Worm (Caenorhabditis elegans) whole organism, L1 larva: Measurements from ENCODE around the gene F45E12.6.
A peak's percentile ranks its signal among the peaks of the same experiment; 100 is the strongest.

ENCODE experiments used
- C16A3.4 ChIP-seq: fragments of 150-350 bp; optimal IDR thresholded peaks from 2 replicates; lab custom pipeline; 2014; ENCODE audit warnings: missing biosample characterization, missing genetic modification characterization
- C34B4.2 ChIP-seq: sonication (generic microtip); optimal IDR thresholded peaks from 2 replicates; lab custom pipeline; 2017; ENCODE audit warnings: mild to moderate bottlenecking, missing genetic modification characterization, missing compliant biosample characterization
- Y116A8C.19 ChIP-seq: sonication (generic microtip); optimal IDR thresholded peaks from 2 replicates; lab custom pipeline; 2016; ENCODE audit warnings: missing compliant biosample characterization, missing genetic modification characterization, borderline replicate concordance
- aly-2 ChIP-seq: fragments of 150-350 bp; optimal IDR thresholded peaks from 2 replicates; lab custom pipeline; 2014; ENCODE audit warnings: missing biosample characterization, missing genetic modification characterization
- blmp-1 ChIP-seq: fragments of 150-350 bp; optimal IDR thresholded peaks from 2 replicates; lab custom pipeline; 2014; ENCODE audit warnings: missing biosample characterization, missing genetic modification characterization
- ceh-8 ChIP-seq: fragments of 200-800 bp; sonication (Bioruptor generic); optimal IDR thresholded peaks from 2 replicates; lab custom pipeline; 2018; ENCODE audit warnings: mild to moderate bottlenecking, missing genetic modification characterization, moderate library complexity, missing compliant biosample characterization
- dsc-1 ChIP-seq: sonication (generic microtip); optimal IDR thresholded peaks from 2 replicates; lab custom pipeline; 2016; ENCODE audit warnings: mild to moderate bottlenecking, missing genetic modification characterization, missing compliant biosample characterization
- efl-1 ChIP-seq, 4 experiments: fragments of 150-350 bp; optimal IDR thresholded peaks in 3 of 4; peaks in 1 of 4; 1 replicate in 1 of 4; 2 replicates in 3 of 4; lab custom pipeline; 2014; ENCODE audit warnings: missing biosample characterization in 2 of 4, missing genetic modification characterization in 2 of 4, missing genetic modification reagents in 2 of 4
- elt-2 ChIP-seq: sonication (generic microtip); optimal IDR thresholded peaks from 2 replicates; lab custom pipeline; 2016; ENCODE audit warnings: missing genetic modification characterization, mild to moderate bottlenecking, inconsistent platforms, missing compliant biosample characterization, missing genetic modification reagents
- elt-3 ChIP-seq, 6 experiments: fragments of 150-350 bp in 1 of 6; sonication (generic microtip); optimal IDR thresholded peaks; 2 replicates each; lab custom pipeline; 2017 to 2018; ENCODE audit warnings: missing biosample characterization in 6 of 6, missing genetic modification characterization in 6 of 6, inconsistent platforms in 1 of 6
- fkh-10 ChIP-seq: sonication (generic microtip); optimal IDR thresholded peaks from 2 replicates; lab custom pipeline; 2017; ENCODE audit warnings: missing biosample characterization, missing genetic modification reagents, missing genetic modification characterization
- fkh-8 ChIP-seq: sonication (generic microtip); optimal IDR thresholded peaks from 2 replicates; lab custom pipeline; 2016; ENCODE audit warnings: mild to moderate bottlenecking, missing genetic modification characterization, missing compliant biosample characterization
- fos-1 ChIP-seq: fragments of 150-350 bp; optimal IDR thresholded peaks from 2 replicates; lab custom pipeline; 2014; ENCODE audit warnings: missing biosample characterization, missing genetic modification characterization
- grh-1 ChIP-seq: fragments of 200-800 bp; sonication (Bioruptor generic); IDR thresholded peaks from 2 replicates; pipeline ENCODE4 v1.3.6; 2022; ENCODE audit warnings: missing genetic modification reagents, missing genetic modification characterization, missing compliant biosample characterization
- hlh-17 ChIP-seq: fragments of 200-800 bp; sonication (Bioruptor generic); optimal IDR thresholded peaks from 2 replicates; lab custom pipeline; 2018; ENCODE audit warnings: missing genetic modification characterization, mild to moderate bottlenecking, missing compliant biosample characterization, moderate library complexity, borderline replicate concordance
- hlh-4 ChIP-seq: sonication (generic microtip); optimal IDR thresholded peaks from 2 replicates; lab custom pipeline; 2016; ENCODE audit warnings: mild to moderate bottlenecking, missing genetic modification characterization, missing compliant biosample characterization
- irx-1 ChIP-seq: sonication (generic microtip); optimal IDR thresholded peaks from 2 replicates; lab custom pipeline; 2016; ENCODE audit warnings: missing genetic modification characterization, missing compliant biosample characterization
- isw-1 ChIP-seq: fragments of 200-800 bp; sonication (Bioruptor generic); IDR thresholded peaks from 2 replicates; pipeline ENCODE4 v1.3.6; 2022; ENCODE audit warnings: missing genetic modification characterization, missing compliant biosample characterization
- lin-14 ChIP-seq: fragments of 200-800 bp; sonication (Bioruptor generic); optimal IDR thresholded peaks from 2 replicates; lab custom pipeline; 2018; ENCODE audit warnings: mild to moderate bottlenecking, missing genetic modification characterization, moderate library complexity, missing compliant biosample characterization
- lin-15B ChIP-seq: fragments of 150-350 bp; sonication (generic microtip); optimal IDR thresholded peaks from 3 replicates; lab custom pipeline; 2014; ENCODE audit warnings: missing biosample characterization, missing genetic modification characterization
- lin-35 ChIP-seq, 2 experiments: fragments of 150-350 bp; optimal IDR thresholded peaks; 2 replicates each; lab custom pipeline; 2014; ENCODE audit warnings: missing biosample characterization in 2 of 2, missing genetic modification characterization in 2 of 2, missing genetic modification reagents in 2 of 2
- lir-3 ChIP-seq: sonication (generic microtip); optimal IDR thresholded peaks from 2 replicates; lab custom pipeline; 2016; ENCODE audit warnings: mild to moderate bottlenecking, missing genetic modification characterization, moderate library complexity, missing compliant biosample characterization; ENCODE audit not compliant: poor library complexity
- lsy-2 ChIP-seq, 2 experiments: fragments of 150-350 bp; optimal IDR thresholded peaks; 2 replicates each; lab custom pipeline; 2014; ENCODE audit warnings: missing biosample characterization in 2 of 2, missing genetic modification characterization in 2 of 2
- mab-9 ChIP-seq: fragments of 200-800 bp; sonication (Bioruptor generic); IDR thresholded peaks from 2 replicates; pipeline ENCODE4 v1.3.6; 2022; ENCODE audit warnings: missing genetic modification reagents, missing genetic modification characterization, missing compliant biosample characterization
- nhr-11 ChIP-seq: fragments of 150-350 bp; optimal IDR thresholded peaks from 2 replicates; lab custom pipeline; 2014; ENCODE audit warnings: missing biosample characterization, missing genetic modification characterization
- nhr-12 ChIP-seq: sonication (generic microtip); optimal IDR thresholded peaks from 2 replicates; lab custom pipeline; 2017; ENCODE audit warnings: missing biosample characterization, missing genetic modification characterization
- nhr-19 ChIP-seq: fragments of 200-800 bp; sonication (Bioruptor generic); conservative IDR thresholded peaks from 2 replicates; pipeline ENCODE4 v1.3.6; 2022; ENCODE audit warnings: missing genetic modification characterization, missing compliant biosample characterization
- nhr-20 ChIP-seq: sonication (generic microtip); optimal IDR thresholded peaks from 2 replicates; lab custom pipeline; 2016; ENCODE audit warnings: mild to moderate bottlenecking, missing genetic modification characterization, missing compliant biosample characterization
- nhr-237 ChIP-seq: fragments of 150-350 bp; optimal IDR thresholded peaks from 2 replicates; lab custom pipeline; 2014; ENCODE audit warnings: missing biosample characterization, missing genetic modification characterization
- nhr-47 ChIP-seq: sonication (generic microtip); optimal IDR thresholded peaks from 2 replicates; lab custom pipeline; 2016; ENCODE audit warnings: mild to moderate bottlenecking, missing genetic modification characterization, moderate library complexity, missing compliant biosample characterization
- nhr-76 ChIP-seq: sonication (generic microtip); optimal IDR thresholded peaks from 2 replicates; lab custom pipeline; 2017; ENCODE audit warnings: missing biosample characterization, missing genetic modification characterization
- nhr-77 ChIP-seq: fragments of 150-350 bp; optimal IDR thresholded peaks from 2 replicates; lab custom pipeline; 2014; ENCODE audit warnings: missing biosample characterization, missing genetic modification characterization
- nhr-85 ChIP-seq: sonication (generic microtip); peaks from one replicate; lab custom pipeline; 2016; ENCODE audit warnings: missing genetic modification characterization, inconsistent platforms, missing compliant biosample characterization
- nhr-90 ChIP-seq: sonication (generic microtip); optimal IDR thresholded peaks from 2 replicates; lab custom pipeline; 2016; ENCODE audit warnings: mild to moderate bottlenecking, missing genetic modification characterization, missing compliant biosample characterization; ENCODE audit not compliant: poor library complexity
- pag-3 ChIP-seq: sonication (generic microtip); optimal IDR thresholded peaks from 2 replicates; lab custom pipeline; 2017; ENCODE audit warnings: missing genetic modification characterization, mild to moderate bottlenecking, missing compliant biosample characterization, antibody characterized with exemption, borderline replicate concordance; ENCODE audit not compliant: insufficient read depth
- pax-3 ChIP-seq: fragments of 200-800 bp; sonication (Bioruptor generic); optimal IDR thresholded peaks from 2 replicates; lab custom pipeline; 2018; ENCODE audit warnings: mild to moderate bottlenecking, missing genetic modification characterization, moderate library complexity, missing compliant biosample characterization
- rnt-1 ChIP-seq: sonication (generic microtip); optimal IDR thresholded peaks from 2 replicates; lab custom pipeline; 2016; ENCODE audit warnings: mild to moderate bottlenecking, missing genetic modification characterization, moderate library complexity, missing compliant biosample characterization
- skn-1 ChIP-seq: fragments of 150-350 bp; optimal IDR thresholded peaks from 2 replicates; lab custom pipeline; 2014; ENCODE audit warnings: missing biosample characterization, missing genetic modification characterization
- snpc-4 ChIP-seq: fragments of 150-350 bp; optimal IDR thresholded peaks from 2 replicates; lab custom pipeline; 2014; ENCODE audit warnings: missing biosample characterization, missing genetic modification characterization
- sup-37 ChIP-seq: fragments of 200-800 bp; sonication (Bioruptor generic); optimal IDR thresholded peaks from 2 replicates; lab custom pipeline; 2018; ENCODE audit warnings: mild to moderate bottlenecking, missing genetic modification characterization, missing compliant biosample characterization
- tbx-2 ChIP-seq: sonication (generic microtip); optimal IDR thresholded peaks from 2 replicates; lab custom pipeline; 2016; ENCODE audit warnings: missing genetic modification characterization, missing compliant biosample characterization
- unc-130 ChIP-seq: fragments of 150-350 bp; optimal IDR thresholded peaks from 2 replicates; lab custom pipeline; 2017; ENCODE audit warnings: missing biosample characterization, missing genetic modification characterization, inconsistent platforms
- unc-30 ChIP-seq: sonication (generic microtip); optimal IDR thresholded peaks from 2 replicates; lab custom pipeline; 2017; ENCODE audit warnings: missing biosample characterization, missing genetic modification characterization
- unc-62 ChIP-seq: fragments of 150-350 bp; optimal IDR thresholded peaks from 2 replicates; lab custom pipeline; 2014; ENCODE audit warnings: missing biosample characterization, missing genetic modification reagents, missing genetic modification characterization
- unc-86 ChIP-seq: sonication (generic microtip); optimal IDR thresholded peaks from 2 replicates; lab custom pipeline; 2016; ENCODE audit warnings: missing genetic modification characterization, missing compliant biosample characterization
- unc-98 ChIP-seq: fragments of 200-800 bp; sonication (Bioruptor generic); IDR thresholded peaks from 2 replicates; pipeline ENCODE4 v1.3.6; 2022; ENCODE audit warnings: missing genetic modification characterization, missing compliant biosample characterization
- vab-15 ChIP-seq: sonication (generic microtip); optimal IDR thresholded peaks from 2 replicates; lab custom pipeline; 2017; ENCODE audit warnings: missing genotype, mild to moderate bottlenecking, missing genetic modification characterization, missing compliant biosample characterization
- ztf-11 ChIP-seq, 2 experiments: sonication (generic microtip); optimal IDR thresholded peaks; 2 replicates each; lab custom pipeline; 2016 to 2017; ENCODE audit warnings: missing genetic modification characterization in 2 of 2, missing biosample characterization in 1 of 2, missing compliant biosample characterization in 1 of 2

Gene F45E12.6

DNA sequence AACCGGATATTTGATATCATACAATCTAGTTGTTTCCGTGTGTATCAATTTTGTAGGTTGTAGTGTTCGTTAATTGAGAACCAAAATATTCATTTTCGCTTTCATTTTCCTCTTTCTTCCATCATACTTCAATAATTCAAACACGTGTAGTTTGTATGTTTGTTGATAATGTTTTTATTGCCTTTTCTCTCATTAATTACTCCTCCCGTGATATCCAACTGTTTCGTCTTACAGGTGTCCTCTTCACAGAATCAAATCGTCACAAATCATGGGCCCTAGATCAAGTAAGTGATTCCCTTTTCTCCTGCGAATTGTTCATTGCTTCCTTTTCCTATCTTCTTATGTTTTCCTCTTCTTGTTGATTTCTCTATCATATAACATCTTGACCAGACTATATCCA, 25.0 kb upstream of the F45E12.6 start, which contains the start of gene nhr-21 (continued):
- TF ChIP-seq lsy-2 (tag; optimal IDR thresholded peaks at IDR 0.05; lab: Kevin White, UChicago): peak; percentile 28 to 40
- TF ChIP-seq hlh-17: no peak
- peak in 1 of 2 experiments; percentile 40 for TF ChIP-seq lin-35 (GFP tag; optimal IDR thresholded peaks at IDR 0.05; lab: Kevin White, UChicago)
- TF ChIP-seq nhr-90 (tag; lab: Kevin White, UChicago): peak; percentile 73
- TF ChIP-seq mab-9 (GFP tag; lab: Robert Waterston, UW): no peak
- peak; percentile 46 for TF ChIP-seq nhr-47 (tag; lab: Kevin White, UChicago)
- peak; percentile 35 for TF ChIP-seq tbx-2
- no peak for TF ChIP-seq hlh-4 (tag; lab: Kevin White, UChicago)
- no peak for TF ChIP-seq unc-62 (GFP tag; lab: Kevin White, UChicago)
- TF ChIP-seq nhr-12 (tag; lab: Kevin White, UChicago): no peak
- TF ChIP-seq nhr-237: no peak
- no peak for TF ChIP-seq sup-37 (GFP tag; lab: Kevin White, UChicago)
- peak; percentile 18 for TF ChIP-seq fos-1 (tag; lab: Kevin White, UChicago)
- TF ChIP-seq lin-14 (GFP tag; lab: Kevin White, UChicago): peak; percentile 85
- TF ChIP-seq nhr-11 (tag; lab: Kevin White, UChicago): no peak
- peak; percentile 89 for TF ChIP-seq nhr-20 (tag; lab: Kevin White, UChicago)
- TF ChIP-seq unc-86 (tag; lab: Kevin White, UChicago): no peak
- peak; percentile 98 for TF ChIP-seq nhr-85 (tag; lab: Kevin White, UChicago)
- TF ChIP-seq blmp-1 (tag; lab: Kevin White, UChicago): peak; percentile 89
- TF ChIP-seq pag-3: no peak
- TF ChIP-seq ztf-11 (tag; optimal IDR thresholded peaks at IDR 0.05; lab: Kevin White, UChicago): no peak
- TF ChIP-seq nhr-77: no peak
- peak in 5 of 6 experiments; percentile 46 to 91 (median 62) for TF ChIP-seq elt-3 (tag; optimal IDR thresholded peaks at IDR 0.05; lab: Kevin White, UChicago)
- TF ChIP-seq vab-15 (tag; lab: Kevin White, UChicago): peak; percentile 61
- TF ChIP-seq fkh-10 (GFP tag; lab: Kevin White, UChicago): no peak
- TF ChIP-seq C16A3.4 (tag; lab: Kevin White, UChicago): peak; percentile 23
- TF ChIP-seq unc-98: no peak
- TF ChIP-seq rnt-1 (tag; lab: Kevin White, UChicago): peak; percentile 14
- peak; percentile 28 for TF ChIP-seq unc-130 (tag; lab: Kevin White, UChicago)

DNA sequence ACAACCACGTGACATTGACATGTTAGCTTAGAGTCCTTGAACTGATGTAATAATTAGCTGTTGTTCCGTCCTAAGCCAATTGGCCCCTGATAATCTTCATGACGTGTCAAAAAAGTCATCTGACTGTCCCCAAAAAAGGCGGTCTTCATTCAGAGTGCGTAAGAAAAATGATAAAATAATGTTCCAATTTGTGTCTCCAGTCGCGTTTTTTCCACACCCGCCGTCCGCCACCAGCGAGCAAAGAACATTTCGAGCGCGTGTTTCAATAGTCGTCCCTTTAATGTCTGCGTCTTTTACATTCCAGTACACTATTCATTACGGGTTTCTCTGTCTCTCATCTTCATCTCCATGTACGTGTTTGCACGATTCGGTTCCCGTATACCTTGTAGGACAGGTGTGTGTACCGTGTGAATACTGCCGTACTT, 23.5 kb upstream of the F45E12.6 start:
- TF ChIP-seq snpc-4 (no peak), C16A3.4 (tag; lab: Kevin White, UChicago) (peak; percentile 57), nhr-47 (tag; lab: Kevin White, UChicago) (peak; percentile 82), efl-1 (optimal IDR thresholded peaks at IDR 0.05; lab: Kevin White, UChicago) (peak; percentile 39 to 44), efl-1 (GFP tag; optimal IDR thresholded peaks at IDR 0.05 in 1 of 2; lab: Kevin White, UChicago) (peak in 1 of 2 experiments; percentile 17), dsc-1 (tag; lab: Kevin White, UChicago) (peak; percentile 97), vab-15 (tag; lab: Kevin White, UChicago) (no peak), grh-1 (GFP tag; lab: Robert Waterston, UW) (peak; percentile 72), lin-35 (GFP tag; optimal IDR thresholded peaks at IDR 0.05; lab: Kevin White, UChicago) (peak; percentile 31 to 80), unc-30 (tag; lab: Kevin White, UChicago) (no peak), nhr-77 (peak; percentile 27), irx-1 (tag; lab: Kevin White, UChicago) (peak; percentile 59), elt-2 (tag; lab: Kevin White, UChicago) (peak; percentile 89), unc-130 (tag; lab: Kevin White, UChicago) (peak; percentile 84), ceh-8 (GFP tag; lab: Kevin White, UChicago) (peak; percentile 21), pax-3 (tag; lab: Kevin White, UChicago) (peak; percentile 72), Y116A8C.19 (tag; lab: Kevin White, UChicago) (no peak), nhr-237 (peak; percentile 45), hlh-17 (no peak), lir-3 (tag; lab: Kevin White, UChicago) (peak; percentile 24), fkh-8 (peak; percentile 59), nhr-90 (tag; lab: Kevin White, UChicago) (peak; percentile 89), pag-3 (no peak), lin-15B (tag; lab: Kevin White, UChicago) (no peak), C34B4.2 (tag; lab: Kevin White, UChicago) (no peak), skn-1 (tag; lab: Kevin White, UChicago) (no peak), nhr-76 (tag; lab: Kevin White, UChicago) (no peak), nhr-19 (GFP tag; lab: Robert Waterston, UW) (peak; percentile 91), isw-1 (GFP tag; lab: Robert Waterston, UW) (0 out of 2 replicates have a peak, but pooled peaks have one; percentile 7), fos-1 (tag; lab: Kevin White, UChicago) (peak; percentile 15), aly-2 (tag; lab: Kevin White, UChicago) (no peak), hlh-4 (tag; lab: Kevin White, UChicago) (no peak)
